Fruit fly (Drosophila melanogaster) whole organism, wandering third instar larva: Measurements from ENCODE around the gene CG17549.

Source experiments
- Abd-B ChIP-seq: fragments of >200 bp; optimal IDR thresholded peaks from 2 replicates; lab custom pipeline; 2017; ENCODE audit warnings: missing biosample characterization, missing genetic modification characterization
- CG32264 ChIP-seq: fragments of 200-800 bp; sonication (Bioruptor generic); optimal IDR thresholded peaks from 2 replicates; lab custom pipeline; 2016; ENCODE audit warnings: missing biosample characterization, missing genetic modification characterization
- CG9705 ChIP-seq: fragments of 200-800 bp; sonication (Bioruptor generic); optimal IDR thresholded peaks from 2 replicates; lab custom pipeline; 2018; ENCODE audit warnings: missing biosample characterization, mild to moderate bottlenecking, missing genetic modification characterization
- CrebA ChIP-seq: fragments of 200-800 bp; sonication (Bioruptor generic); optimal IDR thresholded peaks from 2 replicates; lab custom pipeline; 2016; ENCODE audit warnings: missing biosample characterization, mild to moderate bottlenecking, missing genetic modification characterization, borderline replicate concordance
- Dfd ChIP-seq: fragments of >200 bp; optimal IDR thresholded peaks from 2 replicates; lab custom pipeline; 2017; ENCODE audit warnings: missing biosample characterization, missing genetic modification characterization
- Dif ChIP-seq: fragments of 200-275, 200-300 bp; sonication (Bioruptor generic); optimal IDR thresholded peaks from 2 replicates; lab custom pipeline; 2018; ENCODE audit warnings: missing biosample characterization, missing genetic modification characterization; ENCODE audit not compliant: partially characterized antibody
- GATAd ChIP-seq: sonication (Bioruptor generic); optimal IDR thresholded peaks from 2 replicates; lab custom pipeline; 2016; ENCODE audit warnings: missing biosample characterization, missing genetic modification characterization
- HLH106 ChIP-seq: fragments of 200-800 bp; optimal IDR thresholded peaks from 3 replicates; lab custom pipeline; 2019; ENCODE audit warnings: missing biosample characterization, mild to moderate bottlenecking, missing genetic modification characterization, moderate library complexity
- Hnf4 ChIP-seq: fragments of 200-800 bp; sonication (Bioruptor generic); optimal IDR thresholded peaks from 2 replicates; lab custom pipeline; 2016; ENCODE audit warnings: missing biosample characterization, mild to moderate bottlenecking, missing genetic modification characterization
- Hr78 ChIP-seq: fragments of >200 bp; optimal IDR thresholded peaks from 2 replicates; lab custom pipeline; 2017; ENCODE audit warnings: missing biosample characterization, missing genetic modification characterization
- Hr83 ChIP-seq: fragments of 200-300 bp; sonication (Bioruptor generic); optimal IDR thresholded peaks from 2 replicates; lab custom pipeline; 2016; ENCODE audit warnings: missing biosample characterization, mild to moderate bottlenecking, missing genetic modification characterization, moderate library complexity; ENCODE audit not compliant: poor library complexity, severe bottlenecking
- Jra ChIP-seq: sonication (Bioruptor generic); optimal IDR thresholded peaks from 2 replicates; lab custom pipeline; 2016; ENCODE audit warnings: missing biosample characterization, missing genetic modification characterization
- Mio ChIP-seq: sonication (Bioruptor generic); optimal IDR thresholded peaks from 2 replicates; lab custom pipeline; 2016; ENCODE audit warnings: missing biosample characterization, missing genetic modification characterization
- Myc ChIP-seq: fragments of >200 bp; optimal IDR thresholded peaks from 2 replicates; lab custom pipeline; 2017
- N ChIP-seq: fragments of >200 bp; optimal IDR thresholded peaks from 2 replicates; lab custom pipeline; 2018; ENCODE audit warnings: missing biosample characterization, missing external identifiers, missing genetic modification characterization
- OdsH ChIP-seq: fragments of 200-800 bp; sonication (Bioruptor generic); optimal IDR thresholded peaks from 2 replicates; lab custom pipeline; 2016; ENCODE audit warnings: missing biosample characterization, mild to moderate bottlenecking, missing genetic modification characterization
- Rel ChIP-seq, 2 experiments: fragments of 200-800 bp; sonication (Bioruptor generic) in 1 of 2; optimal IDR thresholded peaks; 2 replicates in 1 of 2; 3 replicates in 1 of 2; lab custom pipeline; 2016 to 2019; ENCODE audit warnings: mild to moderate bottlenecking in 2 of 2, missing biosample characterization in 2 of 2, missing genetic modification characterization in 2 of 2, moderate library complexity in 1 of 2
- Sp1 ChIP-seq: fragments of 200-800 bp; sonication (Bioruptor generic); optimal IDR thresholded peaks from 3 replicates; lab custom pipeline; 2019; ENCODE audit warnings: missing biosample characterization, mild to moderate bottlenecking, missing genetic modification characterization, moderate library complexity
- Vsx2 ChIP-seq: fragments of 200-300, 225-300 bp; sonication (Bioruptor generic); optimal IDR thresholded peaks from 2 replicates; lab custom pipeline; 2018; ENCODE audit warnings: missing biosample characterization, missing genetic modification characterization; ENCODE audit not compliant: partially characterized antibody
- br ChIP-seq: fragments of 200-800 bp; sonication (Bioruptor generic); optimal IDR thresholded peaks from 2 replicates; lab custom pipeline; 2016; ENCODE audit warnings: missing biosample characterization, missing genetic modification characterization
- brk ChIP-seq: fragments of 200-800 bp; sonication (Bioruptor generic); optimal IDR thresholded peaks from 2 replicates; lab custom pipeline; 2016; ENCODE audit warnings: missing biosample characterization, mild to moderate bottlenecking, missing genetic modification characterization
- dl ChIP-seq, 2 experiments: fragments of 175-275, 200-275 bp in 1 of 2; fragments of 200-275 bp in 1 of 2; sonication (Bioruptor generic); optimal IDR thresholded peaks; lab custom pipeline; 2018; ENCODE audit warnings: mild to moderate bottlenecking in 2 of 2, missing biosample characterization in 2 of 2, missing genetic modification characterization in 2 of 2, moderate library complexity in 2 of 2; ENCODE audit not compliant: partially characterized antibody in 2 of 2, insufficient read depth in 1 of 2
- dmrt93B ChIP-seq: fragments of 200-800 bp; sonication (Bioruptor generic); optimal IDR thresholded peaks from 2 replicates; lab custom pipeline; 2018; ENCODE audit warnings: missing biosample characterization, mild to moderate bottlenecking, missing genetic modification characterization
- dsf ChIP-seq: sonication (Bioruptor generic); optimal IDR thresholded peaks from 2 replicates; lab custom pipeline; 2016; ENCODE audit warnings: missing biosample characterization, missing genetic modification characterization, borderline replicate concordance
- ey ChIP-seq: fragments of 200-800 bp; sonication (Bioruptor generic); optimal IDR thresholded peaks from 2 replicates; lab custom pipeline; 2016; ENCODE audit warnings: missing biosample characterization, missing genetic modification characterization
- foxo ChIP-seq, 2 experiments: fragments of 200-800 bp; sonication (Bioruptor generic); optimal IDR thresholded peaks; 2 replicates in 1 of 2; 3 replicates in 1 of 2; lab custom pipeline; 2016 to 2017; ENCODE audit warnings: missing biosample characterization in 2 of 2, missing genetic modification characterization in 2 of 2
- fru ChIP-seq: fragments of 200-800 bp; sonication (Bioruptor generic); optimal IDR thresholded peaks from 3 replicates; lab custom pipeline; 2016; ENCODE audit warnings: missing biosample characterization, mild to moderate bottlenecking, missing genetic modification characterization
- h ChIP-seq: fragments of 200-800 bp; sonication (Bioruptor generic); optimal IDR thresholded peaks from 3 replicates; lab custom pipeline; 2016; ENCODE audit warnings: missing biosample characterization, mild to moderate bottlenecking, missing genetic modification characterization
- jim ChIP-seq: fragments of 175-275, 200-325 bp; sonication (Bioruptor generic); optimal IDR thresholded peaks from 2 replicates; lab custom pipeline; 2016; ENCODE audit warnings: missing biosample characterization, mild to moderate bottlenecking, missing genetic modification characterization
- lola ChIP-seq: fragments of >200 bp; optimal IDR thresholded peaks from 2 replicates; lab custom pipeline; 2017; ENCODE audit warnings: missing biosample characterization, missing genetic modification characterization
- pan ChIP-seq: fragments of >200 bp; optimal IDR thresholded peaks from 2 replicates; lab custom pipeline; 2017
- psq ChIP-seq: fragments of 200-800 bp; sonication (Bioruptor generic); optimal IDR thresholded peaks from 3 replicates; lab custom pipeline; 2017; ENCODE audit warnings: missing biosample characterization, mild to moderate bottlenecking, missing genetic modification characterization, moderate library complexity
- rgr ChIP-seq: fragments of 200-800 bp; sonication (Bioruptor generic); optimal IDR thresholded peaks from 3 replicates; lab custom pipeline; 2016; ENCODE audit warnings: missing biosample characterization, mild to moderate bottlenecking, missing genetic modification characterization
- sage ChIP-seq: fragments of 200-800 bp; sonication (Bioruptor generic); optimal IDR thresholded peaks from 2 replicates; lab custom pipeline; 2016; ENCODE audit warnings: missing biosample characterization, mild to moderate bottlenecking, missing genetic modification characterization
- sv ChIP-seq: fragments of 200-800 bp; sonication (Bioruptor generic); optimal IDR thresholded peaks from 3 replicates; lab custom pipeline; 2016; ENCODE audit warnings: missing biosample characterization, missing genetic modification characterization
- tai ChIP-seq: sonication (Bioruptor generic); optimal IDR thresholded peaks from 2 replicates; lab custom pipeline; 2016; ENCODE audit warnings: missing biosample characterization, missing genetic modification characterization
- usp ChIP-seq: fragments of >200 bp; optimal IDR thresholded peaks from 2 replicates; lab custom pipeline; 2017; ENCODE audit warnings: missing biosample characterization, missing genetic modification characterization
- woc ChIP-seq: sonication (Bioruptor generic); optimal IDR thresholded peaks from 2 replicates; lab custom pipeline; 2016; ENCODE audit warnings: missing biosample characterization, mild to moderate bottlenecking, missing genetic modification characterization

The CG17549 gene

dm6 chr2L:19364622-19365021 is 25.3 kb downstream of the CG17549 start (continued):
- TF ChIP-seq Hnf4 (GFP tag; lab: Kevin White, UChicago) (peak; percentile 43), woc (GFP tag; lab: Kevin White, UChicago) (no peak), Hr78 (GFP tag; lab: Kevin White, UChicago) (no peak), Mio (GFP tag; lab: Kevin White, UChicago) (no peak), h (peak; percentile 61), Myc (lab: Kevin White, UChicago) (no peak), ey (GFP tag; lab: Kevin White, UChicago) (peak; percentile 37), brk (GFP tag; lab: Kevin White, UChicago) (peak; percentile 57), CG32264 (peak; percentile 9), Dif (GFP tag; lab: Kevin White, UChicago) (no peak)

DNA sequence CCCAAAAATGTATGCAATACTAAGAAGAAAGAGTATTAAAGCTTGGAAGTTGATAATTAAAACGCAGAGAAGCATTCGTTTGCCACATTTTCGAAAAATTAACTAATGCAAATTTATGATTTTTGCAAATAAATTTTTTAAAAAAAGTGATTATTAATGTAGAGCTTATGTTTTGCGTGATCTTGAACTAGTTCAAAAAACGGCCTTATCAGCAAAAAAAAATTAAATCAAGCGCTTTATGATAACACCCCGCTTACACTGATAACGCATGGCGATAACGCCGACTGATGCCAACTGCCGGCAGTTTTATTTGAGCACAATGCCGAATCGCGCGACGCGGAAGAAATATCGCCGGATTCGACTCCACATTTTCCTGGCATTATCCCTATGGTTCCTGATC is 25.8 kb downstream of the CG17549 start, which contains the start of gene CG13086:
CG13086 (plus strand) TSS at position 301 of the 400 bp plus-strand sequence.
- no peak for TF ChIP-seq tai (GFP tag; lab: Kevin White, UChicago)
- TF ChIP-seq psq: no peak
- TF ChIP-seq lola (GFP tag; lab: Kevin White, UChicago): no peak
- no peak for TF ChIP-seq h
- TF ChIP-seq Rel (GFP tag; optimal IDR thresholded peaks at IDR 0.05; lab: Kevin White, UChicago): no peak
- no peak for TF ChIP-seq Rel (tag; optimal IDR thresholded peaks at IDR 0.05; lab: Kevin White, UChicago)
- no peak for TF ChIP-seq pan (lab: Kevin White, UChicago)
- TF ChIP-seq Dfd (GFP tag; lab: Kevin White, UChicago): no peak
- no peak for TF ChIP-seq br (GFP tag; lab: Kevin White, UChicago)
- TF ChIP-seq rgr (GFP tag; lab: Kevin White, UChicago): no peak
- no peak for TF ChIP-seq foxo (GFP tag; optimal IDR thresholded peaks at IDR 0.05; lab: Kevin White, UChicago)

DNA sequence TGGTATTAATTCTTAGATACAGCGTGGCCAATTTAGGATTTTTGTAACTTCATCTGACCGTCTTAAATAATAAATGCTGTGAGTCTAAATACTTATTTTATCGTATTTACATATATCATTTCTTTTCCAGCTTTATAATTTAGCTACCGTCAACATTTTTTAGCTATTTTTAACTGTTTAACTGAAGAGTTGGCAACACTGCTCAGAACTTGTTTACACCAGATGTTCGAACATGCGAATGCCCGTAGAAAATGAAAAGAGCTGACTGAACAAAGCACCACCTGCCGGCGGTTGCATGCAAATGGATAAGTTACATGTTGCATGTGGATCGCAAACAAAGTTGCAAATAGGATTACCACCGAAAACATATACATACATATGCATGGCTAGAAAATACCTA is 26.3 kb downstream of the CG17549 start:
- TF ChIP-seq pan (lab: Kevin White, UChicago) (no peak), Jra (GFP tag; lab: Kevin White, UChicago) (no peak), rgr (GFP tag; lab: Kevin White, UChicago) (no peak), HLH106 (tag; lab: Kevin White, UChicago) (peak; percentile 14), woc (GFP tag; lab: Kevin White, UChicago) (peak; percentile 36), sv (no peak), foxo (GFP tag; optimal IDR thresholded peaks at IDR 0.05; lab: Kevin White, UChicago) (peak in 1 of 2 experiments; percentile 6), CG9705 (no peak), fru (GFP tag; lab: Kevin White, UChicago) (no peak), tai (GFP tag; lab: Kevin White, UChicago) (no peak), Dif (GFP tag; lab: Kevin White, UChicago) (no peak), Myc (lab: Kevin White, UChicago) (peak; percentile 93), N (GFP tag; lab: Kevin White, UChicago) (no peak), CG32264 (no peak), br (GFP tag; lab: Kevin White, UChicago) (no peak), sage (no peak), psq (no peak), CrebA (no peak), Dfd (GFP tag; lab: Kevin White, UChicago) (no peak), lola (GFP tag; lab: Kevin White, UChicago) (no peak), GATAd (GFP tag; lab: Kevin White, UChicago) (no peak), Hr83 (GFP tag; lab: Kevin White, UChicago) (no peak), Vsx2 (GFP tag; lab: Kevin White, UChicago) (no peak), Rel (GFP tag; optimal IDR thresholded peaks at IDR 0.05; lab: Kevin White, UChicago) (no peak), Rel (tag; optimal IDR thresholded peaks at IDR 0.05; lab: Kevin White, UChicago) (no peak), Abd-B (no peak), Mio (GFP tag; lab: Kevin White, UChicago) (no peak), jim (GFP tag; lab: Kevin White, UChicago) (no peak), Hr78 (GFP tag; lab: Kevin White, UChicago) (no peak), dsf (GFP tag; lab: Kevin White, UChicago) (no peak), dl (GFP tag; optimal IDR thresholded peaks at IDR 0.05; lab: Kevin White, UChicago; ENCODE audit: insufficient read depth in 1 of 2, partially characterized antibody in 2 of 2) (no peak), ey (GFP tag; lab: Kevin White, UChicago) (no peak), usp (GFP tag; lab: Kevin White, UChicago) (no peak), Hnf4 (GFP tag; lab: Kevin White, UChicago) (no peak), dmrt93B (no peak), Sp1 (GFP tag; lab: Kevin White, UChicago) (no peak), h (peak; percentile 2), brk (GFP tag; lab: Kevin White, UChicago) (no peak), OdsH (GFP tag; lab: Kevin White, UChicago) (no peak)
